Fruit fly (Drosophila melanogaster): ENCODE results near the gene fy.

fy gene

dm6 chr2L:8362273-8362954, 40.7 kb downstream of the fy start, which contains the start of gene CG7627 (continued):
- no peak for TF ChIP-seq twi (tag; optimal IDR thresholded peaks at IDR 0.05)
- TF ChIP-seq CG6272 (GFP tag; IDR thresholded peaks at IDR 0.05), result peak; percentile 58
- peak; percentile 70; the same call in 1 of the 2 replicates for TF ChIP-seq dimm (GFP tag; IDR thresholded peaks at IDR 0.05)
- TF ChIP-seq CG33557 (GFP tag; optimal IDR thresholded peaks at IDR 0.05), result peak; percentile 43
- peak; percentile 57 for TF ChIP-seq CG4328 (GFP tag; optimal IDR thresholded peaks at IDR 0.05)
- peak; percentile 62 for TF ChIP-seq Chrac-16 (GFP tag; optimal IDR thresholded peaks at IDR 0.05)
- TF ChIP-seq Opbp (GFP tag; IDR thresholded peaks at IDR 0.05; ENCODE audit: partially characterized antibody), result no peak
- peak; percentile 88 for TF ChIP-seq CG32532 (GFP tag; IDR thresholded peaks at IDR 0.05)
- no peak for TF ChIP-seq CG11398 (GFP tag; optimal IDR thresholded peaks at IDR 0.05)
- peak; percentile 70 for TF ChIP-seq B-H2 (GFP tag; optimal IDR thresholded peaks at IDR 0.05)
- peak; percentile 62 for TF ChIP-seq dmrt11E (tag; optimal IDR thresholded peaks at IDR 0.05)
- TF ChIP-seq bab2 (GFP tag; optimal IDR thresholded peaks at IDR 0.05), result peak; percentile 74
- no peak for TF ChIP-seq CG12236 (GFP tag; optimal IDR thresholded peaks at IDR 0.05)
- peak; percentile 81 for TF ChIP-seq ranshi (GFP tag; IDR thresholded peaks at IDR 0.05)
- TF ChIP-seq CG15696 (tag; optimal IDR thresholded peaks at IDR 0.05), result peak; percentile 65
- TF ChIP-seq gem (tag; optimal IDR thresholded peaks at IDR 0.05), result peak; percentile 83
- TF ChIP-seq CG15601 (tag; optimal IDR thresholded peaks at IDR 0.05), result peak; percentile 41
- peak; percentile 77 for TF ChIP-seq exex (tag; optimal IDR thresholded peaks at IDR 0.05)
- no peak for TF ChIP-seq Dll (GFP tag; IDR thresholded peaks at IDR 0.05; ENCODE audit: partially characterized antibody)
- peak; percentile 35 for TF ChIP-seq Mes4 (GFP tag; optimal IDR thresholded peaks at IDR 0.05)
- TF ChIP-seq Vsx1 (GFP tag; optimal IDR thresholded peaks at IDR 0.05), result peak; percentile 19
- TF ChIP-seq HmgD (GFP tag; optimal IDR thresholded peaks at IDR 0.05), result peak; percentile 65
- TF ChIP-seq sisA (GFP tag; IDR thresholded peaks at IDR 0.05), result peak; percentile 79
- peak; percentile 81 for TF ChIP-seq CG31441 (GFP tag; IDR thresholded peaks at IDR 0.05)
- TF ChIP-seq eyg (GFP tag; optimal IDR thresholded peaks at IDR 0.05), result peak; percentile 50
- peak; percentile 89 for TF ChIP-seq Elba2 (GFP tag; optimal IDR thresholded peaks at IDR 0.05)
- peak; percentile 71 for TF ChIP-seq CG11504 (tag; optimal IDR thresholded peaks at IDR 0.05)
- TF ChIP-seq CG14441 (GFP tag; IDR thresholded peaks at IDR 0.05), result peak; percentile 80
- TF ChIP-seq fd3F (GFP tag; optimal IDR thresholded peaks at IDR 0.05), result peak; percentile 60
- peak; percentile 63; the same call in 2 of the 3 replicates for TF ChIP-seq CG11560 (tag; IDR thresholded peaks at IDR 0.05)
- peak; percentile 11 for TF ChIP-seq zen (tag; optimal IDR thresholded peaks at IDR 0.05)
- TF ChIP-seq Eip74EF (GFP tag; optimal IDR thresholded peaks at IDR 0.05), result peak in 1 of 2 experiments; percentile 41
- TF ChIP-seq CG7372 (GFP tag; IDR thresholded peaks at IDR 0.05), result peak; percentile 75
- TF ChIP-seq sim (GFP tag; IDR thresholded peaks at IDR 0.05), result peak; percentile 57
- TF ChIP-seq wdn (GFP tag; IDR thresholded peaks at IDR 0.05), result peak; percentile 58
- TF ChIP-seq Poxn (GFP tag; IDR thresholded peaks at IDR 0.05), result peak; percentile 70
- peak; percentile 67 for TF ChIP-seq CG13296 (GFP tag; optimal IDR thresholded peaks at IDR 0.05)
- peak; percentile 48 for TF ChIP-seq gcm (GFP tag; optimal IDR thresholded peaks at IDR 0.05)
- TF ChIP-seq CG17829 (tag; optimal IDR thresholded peaks at IDR 0.05), result peak; percentile 72
- TF ChIP-seq CG18262 (tag; optimal IDR thresholded peaks at IDR 0.05), result peak; percentile 74
- peak; percentile 74 for TF ChIP-seq disco-r (GFP tag; optimal IDR thresholded peaks at IDR 0.05)
- TF ChIP-seq klu (GFP tag; IDR thresholded peaks at IDR 0.05), result peak; percentile 25; the same call in 1 of the 2 replicates
- peak; percentile 83 for TF ChIP-seq Ada2b (GFP tag; IDR thresholded peaks at IDR 0.05)
- peak; percentile 3 for TF ChIP-seq grn (GFP tag; optimal IDR thresholded peaks at IDR 0.05)
- TF ChIP-seq CG10654 (GFP tag; optimal IDR thresholded peaks at IDR 0.05), result peak; percentile 50
- TF ChIP-seq fd102C (GFP tag; optimal IDR thresholded peaks at IDR 0.05), result no peak
- peak; percentile 77 for TF ChIP-seq fu2 (GFP tag; optimal IDR thresholded peaks at IDR 0.05)
- peak; percentile 96 for TF ChIP-seq sens (GFP tag)
- TF ChIP-seq Camta (GFP tag; optimal IDR thresholded peaks at IDR 0.05), result peak; percentile 47
- peak; percentile 59 for TF ChIP-seq pho (GFP tag; optimal IDR thresholded peaks at IDR 0.05)
